Worm (Caenorhabditis elegans): Measurements from ENCODE around the gene Y57E12B.1.

Gene Y57E12B.1

ce11 chrV:6956237-6956636 lies 7.9 kb downstream of the Y57E12B.1 start, which contains the start of gene mec-1:
mec-1 (plus strand) TSS chrV:6956537.
- TF ChIP-seq ztf-11 (tag; optimal IDR thresholded peaks at IDR 0.05) (no peak), lin-13 (tag; optimal IDR thresholded peaks at IDR 0.05) (no peak), ces-1 (GFP tag; optimal IDR thresholded peaks at IDR 0.05) (no peak), tbx-8 (GFP tag; optimal IDR thresholded peaks at IDR 0.05) (no peak), nhr-2 (tag; optimal IDR thresholded peaks at IDR 0.05) (no peak), nhr-76 (tag; optimal IDR thresholded peaks at IDR 0.05) (no peak), lsy-2 (tag; optimal IDR thresholded peaks at IDR 0.05) (no peak), blmp-1 (tag; optimal IDR thresholded peaks at IDR 0.05) (no peak), unc-39 (tag; optimal IDR thresholded peaks at IDR 0.05) (no peak), mep-1 (tag; optimal IDR thresholded peaks at IDR 0.05) (no peak), ceh-39 (tag; optimal IDR thresholded peaks at IDR 0.05) (no peak), hlh-1 (tag; optimal IDR thresholded peaks at IDR 0.05) (no peak), ceh-83 (GFP tag; optimal IDR thresholded peaks at IDR 0.05) (no peak), mab-5 (tag; optimal IDR thresholded peaks at IDR 0.05) (no peak)

ce11 chrV:6969950-6970532 lies 21.7 kb downstream of the Y57E12B.1 start, which contains the start of gene ptr-15:
ptr-15 (minus strand) TSS chrV:6970000.
- no peak for TF ChIP-seq unc-120 (tag; optimal IDR thresholded peaks at IDR 0.05; ENCODE audit: poor library complexity, severe bottlenecking)
- peak; percentile 61 for TF ChIP-seq unc-62 (GFP tag; optimal IDR thresholded peaks at IDR 0.05)
- TF ChIP-seq flh-1 (GFP tag; optimal IDR thresholded peaks at IDR 0.05), result no peak
- TF ChIP-seq ceh-83 (GFP tag; optimal IDR thresholded peaks at IDR 0.05), result no peak
- TF ChIP-seq nhr-12 (tag; optimal IDR thresholded peaks at IDR 0.05), result no peak
- TF ChIP-seq hlh-1 (tag; optimal IDR thresholded peaks at IDR 0.05), result no peak
- TF ChIP-seq mab-5 (tag; optimal IDR thresholded peaks at IDR 0.05), result no peak
- no peak for TF ChIP-seq lsy-2 (tag; optimal IDR thresholded peaks at IDR 0.05)
- peak; percentile 80 for TF ChIP-seq elt-1 (tag; optimal IDR thresholded peaks at IDR 0.05; ENCODE audit: borderline replicate concordance, insufficient read depth)
- no peak for TF ChIP-seq nhr-76 (tag; optimal IDR thresholded peaks at IDR 0.05)
- TF ChIP-seq ham-2 (GFP tag; optimal IDR thresholded peaks at IDR 0.05), result peak; percentile 91
- no peak for TF ChIP-seq ceh-39 (tag; optimal IDR thresholded peaks at IDR 0.05)
- TF ChIP-seq ceh-43 (GFP tag; optimal IDR thresholded peaks at IDR 0.05), result no peak
- TF ChIP-seq cnd-1 (tag; optimal IDR thresholded peaks at IDR 0.05), result no peak
- no peak for TF ChIP-seq ces-1 (GFP tag; optimal IDR thresholded peaks at IDR 0.05)

ce11 chrV:6971567-6971966 lies 23.2 kb downstream of the Y57E12B.1 start, which contains the start of gene srx-59:
srx-59 (plus strand) TSS chrV:6971867.
- no peak for TF ChIP-seq bed-3 (GFP tag; optimal IDR thresholded peaks at IDR 0.05)
- no peak for TF ChIP-seq nhr-12 (tag; optimal IDR thresholded peaks at IDR 0.05)
- no peak for TF ChIP-seq blmp-1 (tag; optimal IDR thresholded peaks at IDR 0.05)
- TF ChIP-seq tbx-8 (GFP tag; optimal IDR thresholded peaks at IDR 0.05), result no peak
- TF ChIP-seq drap-1 (GFP tag; optimal IDR thresholded peaks at IDR 0.05), result no peak
- TF ChIP-seq sem-2 (GFP tag; optimal IDR thresholded peaks at IDR 0.05), result no peak
- TF ChIP-seq ceh-39 (tag; optimal IDR thresholded peaks at IDR 0.05), result no peak
- no peak for TF ChIP-seq flh-1 (GFP tag; optimal IDR thresholded peaks at IDR 0.05)
- no peak for TF ChIP-seq mls-2 (tag; optimal IDR thresholded peaks at IDR 0.05)
- no peak for TF ChIP-seq lsy-2 (tag; optimal IDR thresholded peaks at IDR 0.05)
- TF ChIP-seq cnd-1 (tag; optimal IDR thresholded peaks at IDR 0.05), result no peak
- TF ChIP-seq mep-1 (tag; optimal IDR thresholded peaks at IDR 0.05), result no peak
- TF ChIP-seq ztf-11 (tag; optimal IDR thresholded peaks at IDR 0.05), result no peak
- no peak for TF ChIP-seq ces-1 (GFP tag; optimal IDR thresholded peaks at IDR 0.05)
- TF ChIP-seq lin-13 (tag; optimal IDR thresholded peaks at IDR 0.05), result no peak

- TF ChIP-seq flh-1 (GFP tag; optimal IDR thresholded peaks at IDR 0.05) (no peak), nhr-12 (tag; optimal IDR thresholded peaks at IDR 0.05) (no peak), mab-5 (tag; optimal IDR thresholded peaks at IDR 0.05) (no peak), nhr-2 (tag; optimal IDR thresholded peaks at IDR 0.05) (no peak), lin-32 (GFP tag; optimal IDR thresholded peaks at IDR 0.05) (no peak), ceh-39 (tag; optimal IDR thresholded peaks at IDR 0.05) (no peak), drap-1 (GFP tag; optimal IDR thresholded peaks at IDR 0.05) (no peak), hlh-1 (tag; optimal IDR thresholded peaks at IDR 0.05) (no peak), mls-2 (tag; optimal IDR thresholded peaks at IDR 0.05) (no peak)
Observed at ce11 chrV:6976047-6976446, 27.7 kb downstream of the Y57E12B.1 start, which contains the start of gene srx-16. srx-16 (plus strand) TSS chrV:6976347.

ce11 chrV:6979019-6979418 lies 30.7 kb downstream of the Y57E12B.1 start, which contains the start of gene sre-12:
sre-12 (minus strand) TSS chrV:6979119.
- TF ChIP-seq snpc-4 (tag; optimal IDR thresholded peaks at IDR 0.05), result no peak
- no peak for TF ChIP-seq elt-3 (tag; optimal IDR thresholded peaks at IDR 0.05)
- TF ChIP-seq ham-2 (GFP tag; optimal IDR thresholded peaks at IDR 0.05), result no peak
- TF ChIP-seq sem-2 (GFP tag; optimal IDR thresholded peaks at IDR 0.05), result no peak
- no peak for TF ChIP-seq elt-1 (tag; optimal IDR thresholded peaks at IDR 0.05; ENCODE audit: borderline replicate concordance, insufficient read depth)
- no peak for TF ChIP-seq ceh-83 (GFP tag; optimal IDR thresholded peaks at IDR 0.05)
- no peak for TF ChIP-seq nhr-28 (tag; optimal IDR thresholded peaks at IDR 0.05)
- no peak for TF ChIP-seq pha-4 (tag; optimal IDR thresholded peaks at IDR 0.05)
- no peak for TF ChIP-seq hlh-1 (tag; optimal IDR thresholded peaks at IDR 0.05)
- TF ChIP-seq cnd-1 (tag; optimal IDR thresholded peaks at IDR 0.05), result no peak

Data from whole organism, mixed stage, embryonic.